Fruit fly (Drosophila melanogaster) whole organism, embryonic: ENCODE results near the gene CG32066.
A peak's percentile ranks its signal among the peaks of the same experiment; 100 is the strongest.

Experiments
- CG10267 ChIP-seq: fragments of 200-800 bp; sonication (Bioruptor generic); optimal IDR thresholded peaks from 2 replicates; lab custom pipeline; 2018; ENCODE audit warnings: missing biosample characterization, mild to moderate bottlenecking, missing genetic modification characterization, moderate library complexity
- CG11398 ChIP-seq: fragments of 200-800 bp; sonication (Bioruptor generic); optimal IDR thresholded peaks from 2 replicates; lab custom pipeline; 2016; ENCODE audit warnings: missing biosample characterization, missing genetic modification characterization
- CG11723 ChIP-seq: fragments of 200-800 bp; sonication (Bioruptor generic); optimal IDR thresholded peaks from 2 replicates; lab custom pipeline; 2017; ENCODE audit warnings: missing biosample characterization, mild to moderate bottlenecking, missing genetic modification characterization
- CG12155 ChIP-seq: fragments of 200-800 bp; sonication (Bioruptor generic); optimal IDR thresholded peaks from 3 replicates; lab custom pipeline; 2016; ENCODE audit warnings: missing biosample characterization, missing genetic modification characterization
- CG12769 ChIP-seq: fragments of 200-800 bp; sonication (Bioruptor generic); optimal IDR thresholded peaks from 2 replicates; lab custom pipeline; 2019; ENCODE audit warnings: missing biosample characterization, mild to moderate bottlenecking, missing genetic modification characterization, moderate library complexity
- CG13894 ChIP-seq: fragments of 200-800 bp; sonication (Bioruptor generic); optimal IDR thresholded peaks from 3 replicates; lab custom pipeline; 2018; ENCODE audit warnings: missing biosample characterization, mild to moderate bottlenecking, missing genetic modification characterization, moderate library complexity
- CG15479 ChIP-seq: fragments of 200-800 bp; sonication (Bioruptor generic); optimal IDR thresholded peaks from 3 replicates; lab custom pipeline; 2019; ENCODE audit warnings: missing biosample characterization, mild to moderate bottlenecking, missing genetic modification characterization, moderate library complexity
- CG15601 ChIP-seq: fragments of 200-800 bp; sonication (Bioruptor generic); optimal IDR thresholded peaks from 3 replicates; lab custom pipeline; 2019; ENCODE audit warnings: missing biosample characterization, mild to moderate bottlenecking, missing genetic modification characterization, moderate library complexity
- CG17385 ChIP-seq: fragments of 200-800 bp; sonication (Bioruptor generic); optimal IDR thresholded peaks from 3 replicates; lab custom pipeline; 2018; ENCODE audit warnings: missing biosample characterization, mild to moderate bottlenecking, missing genetic modification characterization
- CG3065 ChIP-seq: fragments of 200-800 bp; sonication (Bioruptor generic); optimal IDR thresholded peaks from 2 replicates; lab custom pipeline; 2016; ENCODE audit warnings: missing biosample characterization, missing genetic modification characterization
- CG3726 ChIP-seq: fragments of 200-800 bp; sonication (Bioruptor generic); IDR thresholded peaks from 3 replicates; pipeline ENCODE4, ENCODE4 v1.3.6; 2022; ENCODE audit warnings: missing biosample characterization, missing genetic modification characterization
- CG4328 ChIP-seq: fragments of 200-800 bp; sonication (Bioruptor generic); optimal IDR thresholded peaks from 3 replicates; lab custom pipeline; 2017; ENCODE audit warnings: missing biosample characterization, missing genetic modification reagents, missing genetic modification characterization
- CG6175 ChIP-seq: fragments of 200-800 bp; sonication (Bioruptor generic); IDR thresholded peaks from 3 replicates; pipeline ENCODE4 v1.3.6; 2022; ENCODE audit warnings: missing biosample characterization, missing genetic modification characterization
- CG7928 ChIP-seq: fragments of 200-800 bp; sonication (Bioruptor generic); optimal IDR thresholded peaks from 2 replicates; lab custom pipeline; 2017; ENCODE audit warnings: missing biosample characterization, mild to moderate bottlenecking, missing genetic modification characterization
- CG7963 ChIP-seq: fragments of 200-800 bp; sonication (Bioruptor generic); IDR thresholded peaks from 3 replicates; pipeline ENCODE4 v1.3.6; 2022; ENCODE audit warnings: missing biosample characterization, missing genetic modification characterization; ENCODE audit not compliant: partially characterized antibody
- CG8924 ChIP-seq: fragments of 200-800 bp; optimal IDR thresholded peaks from 3 replicates; lab custom pipeline; 2019; ENCODE audit warnings: missing biosample characterization, mild to moderate bottlenecking, missing genetic modification characterization, moderate library complexity
- CG9727 ChIP-seq: fragments of 200-800 bp; sonication (Bioruptor generic); optimal IDR thresholded peaks from 3 replicates; lab custom pipeline; 2017; ENCODE audit warnings: missing biosample characterization, mild to moderate bottlenecking, missing genetic modification characterization
- Fer3 ChIP-seq: fragments of 200-800 bp; sonication (Bioruptor generic); optimal IDR thresholded peaks from 2 replicates; lab custom pipeline; 2018; ENCODE audit warnings: missing biosample characterization, mild to moderate bottlenecking, missing genetic modification characterization, moderate library complexity
- Hmr ChIP-seq: fragments of 200-800 bp; sonication (Bioruptor generic); optimal IDR thresholded peaks from 3 replicates; lab custom pipeline; 2017; ENCODE audit warnings: mild to moderate bottlenecking, missing biosample characterization, missing genetic modification reagents, missing genetic modification characterization
- MESR4 ChIP-seq: fragments of 200-800 bp; sonication (Bioruptor generic); optimal IDR thresholded peaks from 2 replicates; lab custom pipeline; 2018; ENCODE audit warnings: missing biosample characterization, mild to moderate bottlenecking, missing genetic modification characterization, moderate library complexity
- Myb ChIP-seq: fragments of 200-800 bp; sonication (Bioruptor generic); optimal IDR thresholded peaks from 2 replicates; lab custom pipeline; 2016; ENCODE audit warnings: missing biosample characterization, missing genetic modification characterization
- Nf-YA ChIP-seq: fragments of 200-800 bp; sonication (Bioruptor generic); IDR thresholded peaks from 2 replicates; pipeline ENCODE4 v1.3.6; 2022; ENCODE audit warnings: missing biosample characterization, missing genetic modification characterization
- Oaz ChIP-seq: fragments of 200-800 bp; sonication (Bioruptor generic); IDR thresholded peaks from 2 replicates; pipeline ENCODE4 v1.3.6; 2022; ENCODE audit warnings: missing biosample characterization, missing genetic modification characterization
- Poxn ChIP-seq: fragments of 200-800 bp; sonication (Bioruptor generic); IDR thresholded peaks from 2 replicates; pipeline ENCODE4 v1.3.6; 2022; ENCODE audit warnings: missing biosample characterization, missing genetic modification characterization
- ap ChIP-seq: fragments of 200-800 bp; sonication (Bioruptor generic); IDR thresholded peaks from 2 replicates; pipeline ENCODE4 v1.3.6; 2022; ENCODE audit warnings: missing biosample characterization, missing genetic modification characterization
- ase ChIP-seq: fragments of 200-800 bp; sonication (Bioruptor generic); IDR thresholded peaks from 3 replicates; pipeline ENCODE4 v1.3.6; 2022; ENCODE audit warnings: missing biosample characterization, missing genetic modification characterization
- ato ChIP-seq: fragments of 200-800 bp; sonication (Bioruptor generic); IDR thresholded peaks from 2 replicates; pipeline ENCODE4 v1.3.6; 2022; ENCODE audit warnings: missing biosample characterization, missing genetic modification characterization; ENCODE audit not compliant: partially characterized antibody
- bowl ChIP-seq: fragments of 200-800 bp; sonication (Bioruptor generic); IDR thresholded peaks from 2 replicates; pipeline ENCODE4 v1.3.6; 2022; ENCODE audit warnings: missing biosample characterization, missing genetic modification characterization
- chinmo ChIP-seq: fragments of 200-800 bp; sonication (Bioruptor generic); IDR thresholded peaks from 4 replicates; pipeline ENCODE4 v1.3.6; 2022; ENCODE audit warnings: missing biosample characterization, missing genetic modification characterization; ENCODE audit not compliant: partially characterized antibody
- danr ChIP-seq: fragments of 200-800 bp; sonication (Bioruptor generic); IDR thresholded peaks from 2 replicates; pipeline ENCODE4 v1.3.6; 2022; ENCODE audit warnings: missing biosample characterization, missing genetic modification characterization
- en ChIP-seq: fragments of 200-800 bp; sonication (Bioruptor generic); optimal IDR thresholded peaks from 2 replicates; lab custom pipeline; 2016; ENCODE audit warnings: missing biosample characterization, missing genetic modification characterization
- grn ChIP-seq: fragments of 200-800 bp; sonication (Bioruptor generic); optimal IDR thresholded peaks from 3 replicates; lab custom pipeline; 2017; ENCODE audit warnings: missing biosample characterization, missing genetic modification characterization
- gsb-n ChIP-seq: fragments of 200-800 bp; sonication (Bioruptor generic); optimal IDR thresholded peaks from 3 replicates; lab custom pipeline; 2018; ENCODE audit warnings: missing biosample characterization, mild to moderate bottlenecking, missing genetic modification characterization
- gt ChIP-seq: fragments of 200-800 bp; sonication (Bioruptor generic); IDR thresholded peaks from 2 replicates; pipeline ENCODE4 v1.3.6; 2022; ENCODE audit warnings: missing biosample characterization, missing genetic modification characterization
- knrl ChIP-seq: fragments of 200-800 bp; sonication (Bioruptor generic); IDR thresholded peaks from 3 replicates; pipeline ENCODE4 v1.3.6; 2022; ENCODE audit warnings: missing biosample characterization, missing genetic modification characterization; ENCODE audit not compliant: partially characterized antibody
- lilli ChIP-seq: fragments of 200-800 bp; sonication (Bioruptor generic); optimal IDR thresholded peaks from 3 replicates; lab custom pipeline; 2016; ENCODE audit warnings: missing biosample characterization, missing genetic modification characterization
- mam ChIP-seq: fragments of 200-800 bp; sonication (Bioruptor generic); optimal IDR thresholded peaks from 3 replicates; lab custom pipeline; 2016; ENCODE audit warnings: missing biosample characterization, missing genetic modification characterization
- psq ChIP-seq: fragments of 200-800 bp; sonication (Bioruptor generic); optimal IDR thresholded peaks from 2 replicates; lab custom pipeline; 2017; ENCODE audit warnings: missing biosample characterization, missing genetic modification characterization
- ranshi ChIP-seq: fragments of 200-800 bp; sonication (Bioruptor generic); IDR thresholded peaks from 2 replicates; pipeline ENCODE4 v1.3.6; 2022; ENCODE audit warnings: missing biosample characterization, missing genetic modification characterization
- rib ChIP-seq: fragments of 200-800 bp; sonication (Bioruptor generic); IDR thresholded peaks from 2 replicates; pipeline ENCODE4 v1.3.6; 2022; ENCODE audit warnings: missing biosample characterization, missing genetic modification characterization
- schlank ChIP-seq: fragments of 200-800 bp; sonication (Bioruptor generic); optimal IDR thresholded peaks from 2 replicates; lab custom pipeline; 2018; ENCODE audit warnings: missing biosample characterization, mild to moderate bottlenecking, missing genetic modification characterization
- sens ChIP-seq: fragments of 200-800 bp; sonication (Bioruptor generic); peaks from one replicate; lab custom pipeline; 2016; ENCODE audit warnings: missing biosample characterization, missing genetic modification characterization
- sr ChIP-seq: fragments of 200-800 bp; sonication (Bioruptor generic); IDR thresholded peaks from 3 replicates; pipeline ENCODE4 v1.3.6; 2022; ENCODE audit warnings: missing biosample characterization, missing genetic modification characterization
- stwl ChIP-seq: fragments of 200-800 bp; sonication (Bioruptor generic); optimal IDR thresholded peaks from 3 replicates; lab custom pipeline; 2018; ENCODE audit warnings: missing biosample characterization, mild to moderate bottlenecking, missing genetic modification characterization, moderate library complexity
- tap ChIP-seq: fragments of 200-800 bp; optimal IDR thresholded peaks from 3 replicates; lab custom pipeline; 2019; ENCODE audit warnings: missing biosample characterization, mild to moderate bottlenecking, missing genetic modification characterization, moderate library complexity
- trh ChIP-seq: fragments of 200-800 bp; sonication (Bioruptor generic); optimal IDR thresholded peaks from 2 replicates; lab custom pipeline; 2016; ENCODE audit warnings: missing biosample characterization, missing genetic modification characterization
- tx ChIP-seq: fragments of 200-800 bp; sonication (Bioruptor generic); optimal IDR thresholded peaks from 2 replicates; lab custom pipeline; 2016; ENCODE audit warnings: missing biosample characterization, missing genetic modification characterization
- unpg ChIP-seq: fragments of 200-800 bp; sonication (Bioruptor generic); optimal IDR thresholded peaks from 3 replicates; lab custom pipeline; 2018; ENCODE audit warnings: missing biosample characterization, mild to moderate bottlenecking, missing genetic modification characterization, moderate library complexity
- wdn ChIP-seq: fragments of 200-800 bp; sonication (Bioruptor generic); IDR thresholded peaks from 2 replicates; pipeline ENCODE4 v1.3.6; 2022; ENCODE audit warnings: missing biosample characterization, missing genetic modification characterization
- zfh2 ChIP-seq: fragments of 200-800 bp; sonication (Bioruptor generic); optimal IDR thresholded peaks from 2 replicates; lab custom pipeline; 2016; ENCODE audit warnings: missing biosample characterization, missing genetic modification characterization

The CG32066 gene

dm6 chr3L:10682725-10683367 is 22.0 kb upstream of the CG32066 start (continued):
- TF ChIP-seq ap (GFP tag; lab: Robert Waterston, UW), result peak; percentile 94
- peak; percentile 93 for TF ChIP-seq Oaz
- TF ChIP-seq grn (GFP tag; lab: Kevin White, UChicago), result peak; percentile 97
- peak; percentile 98 for TF ChIP-seq sens (GFP tag; lab: Kevin White, UChicago)
- peak; percentile 93 for TF ChIP-seq rib (GFP tag; lab: Robert Waterston, UW)
- peak; percentile 99 for TF ChIP-seq CG12155 (GFP tag; lab: Kevin White, UChicago)
- TF ChIP-seq MESR4, result peak; percentile 29
- peak; percentile 93 for TF ChIP-seq bowl
- peak; percentile 94 for TF ChIP-seq CG13894 (tag; lab: Kevin White, UChicago)
- TF ChIP-seq CG17385, result peak; percentile 97
- peak; percentile 95 for TF ChIP-seq Fer3 (tag; lab: Kevin White, UChicago)
- peak; percentile 86 for TF ChIP-seq sr (GFP tag; lab: Robert Waterston, UW)
- peak; percentile 80 for TF ChIP-seq CG12769
- peak; percentile 94 for TF ChIP-seq Nf-YA (GFP tag; lab: Robert Waterston, UW)
- peak; percentile 85 for TF ChIP-seq gt (GFP tag; lab: Robert Waterston, UW)
- TF ChIP-seq CG8924, result peak; percentile 99
- peak; percentile 94 for TF ChIP-seq ase (GFP tag; lab: Robert Waterston, UW)
- TF ChIP-seq CG11398 (GFP tag; lab: Kevin White, UChicago), result peak; percentile 82
- peak; percentile 96 for TF ChIP-seq unpg
- peak; percentile 99 for TF ChIP-seq CG9727
- peak; percentile 89 for TF ChIP-seq mam (GFP tag; lab: Kevin White, UChicago)
- TF ChIP-seq gsb-n (tag; lab: Kevin White, UChicago), result peak; percentile 96
- peak; percentile 91 for TF ChIP-seq Poxn (GFP tag; lab: Robert Waterston, UW)
- TF ChIP-seq ranshi (GFP tag; lab: Robert Waterston, UW), result peak; percentile 96
- peak; percentile 81 for TF ChIP-seq zfh2 (GFP tag; lab: Kevin White, UChicago)
- no peak for TF ChIP-seq ato (GFP tag; lab: Robert Waterston, UW)
- peak; percentile 99 for TF ChIP-seq Hmr (GFP tag; lab: Kevin White, UChicago)
- TF ChIP-seq CG3726 (GFP tag; lab: Robert Waterston, UW), result peak; percentile 94; the same call in 2 of the 3 replicates
- TF ChIP-seq CG15479 (GFP tag; lab: Kevin White, UChicago), result peak; percentile 98
- peak; percentile 95 for TF ChIP-seq lilli (GFP tag; lab: Kevin White, UChicago)
- 0 out of 3 replicates have a peak, but pooled peaks have one; percentile 26 for TF ChIP-seq CG7963
- TF ChIP-seq stwl (tag; lab: Kevin White, UChicago), result no peak
- peak; percentile 56 for TF ChIP-seq en
- peak; percentile 77 for TF ChIP-seq CG7928
- peak; percentile 87 for TF ChIP-seq chinmo
- TF ChIP-seq CG11723 (GFP tag; lab: Kevin White, UChicago), result peak; percentile 98
- TF ChIP-seq danr (GFP tag; lab: Robert Waterston, UW), result peak; percentile 97
- peak; percentile 50 for TF ChIP-seq Myb (GFP tag; lab: Kevin White, UChicago)
- peak; percentile 75 for TF ChIP-seq tx
- TF ChIP-seq CG4328 (GFP tag; lab: Kevin White, UChicago), result peak; percentile 98
- peak; percentile 93 for TF ChIP-seq trh
- peak; percentile 91 for TF ChIP-seq wdn (GFP tag; lab: Robert Waterston, UW)
- TF ChIP-seq schlank (tag; lab: Kevin White, UChicago), result peak; percentile 84
- TF ChIP-seq CG6175 (GFP tag; lab: Robert Waterston, UW), result peak; percentile 96
- peak; percentile 97 for TF ChIP-seq CG15601 (tag; lab: Kevin White, UChicago)
- peak; percentile 90 for TF ChIP-seq psq (GFP tag; lab: Kevin White, UChicago)
- no peak; the same call in 2 of the 3 replicates for TF ChIP-seq knrl
- TF ChIP-seq CG10267 (tag; lab: Kevin White, UChicago), result peak; percentile 95
- TF ChIP-seq CG3065 (GFP tag; lab: Kevin White, UChicago), result peak; percentile 90
- peak; percentile 96 for TF ChIP-seq tap
